Worm (Caenorhabditis elegans) whole organism, L1 larva: ENCODE data around the gene F29C4.4.

Experiments
- C04F5.9 ChIP-seq: sonication (generic microtip); optimal IDR thresholded peaks from 2 replicates; lab custom pipeline; 2016; ENCODE audit warnings: missing genetic modification characterization, missing compliant biosample characterization
- F16B12.6 ChIP-seq: fragments of 150-350 bp; optimal IDR thresholded peaks from 2 replicates; lab custom pipeline; 2014; ENCODE audit warnings: missing biosample characterization, missing genetic modification characterization
- aha-1 ChIP-seq: fragments of 150-350 bp; optimal IDR thresholded peaks from 2 replicates; lab custom pipeline; 2014; ENCODE audit warnings: missing biosample characterization, missing genetic modification characterization
- aly-2 ChIP-seq: fragments of 150-350 bp; optimal IDR thresholded peaks from 2 replicates; lab custom pipeline; 2014; ENCODE audit warnings: missing biosample characterization, missing genetic modification characterization
- ama-1 ChIP-seq: fragments of 150-350 bp; optimal IDR thresholded peaks from 2 replicates; lab custom pipeline; 2014
- blmp-1 ChIP-seq: fragments of 150-350 bp; optimal IDR thresholded peaks from 2 replicates; lab custom pipeline; 2014; ENCODE audit warnings: missing biosample characterization, missing genetic modification characterization
- ceh-63 ChIP-seq: fragments of 200-800 bp; sonication (Bioruptor generic); optimal IDR thresholded peaks from 2 replicates; lab custom pipeline; 2018; ENCODE audit warnings: mild to moderate bottlenecking, missing genetic modification characterization, missing compliant biosample characterization
- ceh-82 ChIP-seq, 3 experiments: fragments of 150-350 bp in 1 of 3; sonication (generic microtip) in 2 of 3; optimal IDR thresholded peaks; 2 replicates each; lab custom pipeline; 2014 to 2017; ENCODE audit warnings: missing biosample characterization in 3 of 3, missing genetic modification characterization in 3 of 3
- ceh-90 ChIP-seq: sonication (generic microtip); optimal IDR thresholded peaks from 2 replicates; lab custom pipeline; 2016; ENCODE audit warnings: missing genetic modification characterization, missing compliant biosample characterization
- ces-1 ChIP-seq: fragments of 150-350 bp; optimal IDR thresholded peaks from 2 replicates; lab custom pipeline; 2014; ENCODE audit warnings: missing biosample characterization, missing genetic modification reagents, missing genetic modification characterization
- dpl-1 ChIP-seq, 3 experiments: fragments of 150-350 bp in 2 of 3; sonication (generic microtip) in 1 of 3; optimal IDR thresholded peaks; 2 replicates each; lab custom pipeline; 2014 to 2017; ENCODE audit warnings: missing biosample characterization in 3 of 3, missing genetic modification characterization in 3 of 3, missing genetic modification reagents in 3 of 3
- dsc-1 ChIP-seq: sonication (generic microtip); optimal IDR thresholded peaks from 2 replicates; lab custom pipeline; 2016; ENCODE audit warnings: mild to moderate bottlenecking, missing genetic modification characterization, missing compliant biosample characterization
- efl-1 ChIP-seq, 4 experiments: fragments of 150-350 bp; optimal IDR thresholded peaks in 3 of 4; peaks in 1 of 4; 1 replicate in 1 of 4; 2 replicates in 3 of 4; lab custom pipeline; 2014; ENCODE audit warnings: missing biosample characterization in 2 of 4, missing genetic modification characterization in 2 of 4, missing genetic modification reagents in 2 of 4
- egl-13 ChIP-seq: sonication (generic microtip); optimal IDR thresholded peaks from 2 replicates; lab custom pipeline; 2016; ENCODE audit warnings: missing genotype, missing genetic modification reagents, missing genetic modification characterization, missing compliant biosample characterization
- egl-27 ChIP-seq, 2 experiments: fragments of 150-350 bp in 1 of 2; sonication (generic microtip); optimal IDR thresholded peaks; 3 replicates each; lab custom pipeline; 2017 to 2018; ENCODE audit warnings: missing biosample characterization in 2 of 2, missing genetic modification characterization in 2 of 2, missing genetic modification reagents in 2 of 2
- elt-2 ChIP-seq: sonication (generic microtip); optimal IDR thresholded peaks from 2 replicates; lab custom pipeline; 2016; ENCODE audit warnings: missing genetic modification characterization, mild to moderate bottlenecking, inconsistent platforms, missing compliant biosample characterization, missing genetic modification reagents
- elt-3 ChIP-seq, 6 experiments: fragments of 150-350 bp in 1 of 6; sonication (generic microtip); optimal IDR thresholded peaks; 2 replicates each; lab custom pipeline; 2017 to 2018; ENCODE audit warnings: missing biosample characterization in 6 of 6, missing genetic modification characterization in 6 of 6, inconsistent platforms in 1 of 6
- ets-5 ChIP-seq: fragments of 200-800 bp; sonication (Bioruptor generic); IDR thresholded peaks from 2 replicates; pipeline ENCODE4 v1.3.6; 2022; ENCODE audit warnings: missing genetic modification characterization, missing compliant biosample characterization
- fkh-4 ChIP-seq: sonication (generic microtip); optimal IDR thresholded peaks from 2 replicates; lab custom pipeline; 2016; ENCODE audit warnings: missing compliant biosample characterization, missing genetic modification characterization, borderline replicate concordance
- grh-1 ChIP-seq: fragments of 200-800 bp; sonication (Bioruptor generic); IDR thresholded peaks from 2 replicates; pipeline ENCODE4 v1.3.6; 2022; ENCODE audit warnings: missing genetic modification reagents, missing genetic modification characterization, missing compliant biosample characterization
- hlh-17 ChIP-seq: fragments of 200-800 bp; sonication (Bioruptor generic); optimal IDR thresholded peaks from 2 replicates; lab custom pipeline; 2018; ENCODE audit warnings: missing genetic modification characterization, mild to moderate bottlenecking, missing compliant biosample characterization, moderate library complexity, borderline replicate concordance
- hlh-4 ChIP-seq: sonication (generic microtip); optimal IDR thresholded peaks from 2 replicates; lab custom pipeline; 2016; ENCODE audit warnings: mild to moderate bottlenecking, missing genetic modification characterization, missing compliant biosample characterization
- irx-1 ChIP-seq: sonication (generic microtip); optimal IDR thresholded peaks from 2 replicates; lab custom pipeline; 2016; ENCODE audit warnings: missing genetic modification characterization, missing compliant biosample characterization
- isw-1 ChIP-seq: fragments of 200-800 bp; sonication (Bioruptor generic); IDR thresholded peaks from 2 replicates; pipeline ENCODE4 v1.3.6; 2022; ENCODE audit warnings: missing genetic modification characterization, missing compliant biosample characterization
- jun-1 ChIP-seq: fragments of 150-350 bp; optimal IDR thresholded peaks from 2 replicates; lab custom pipeline; 2014; ENCODE audit warnings: missing biosample characterization, missing genetic modification reagents, missing genetic modification characterization
- lin-14 ChIP-seq: fragments of 200-800 bp; sonication (Bioruptor generic); optimal IDR thresholded peaks from 2 replicates; lab custom pipeline; 2018; ENCODE audit warnings: mild to moderate bottlenecking, missing genetic modification characterization, moderate library complexity, missing compliant biosample characterization
- lin-15B ChIP-seq: fragments of 150-350 bp; sonication (generic microtip); optimal IDR thresholded peaks from 3 replicates; lab custom pipeline; 2014; ENCODE audit warnings: missing biosample characterization, missing genetic modification characterization
- lir-3 ChIP-seq: sonication (generic microtip); optimal IDR thresholded peaks from 2 replicates; lab custom pipeline; 2016; ENCODE audit warnings: mild to moderate bottlenecking, missing genetic modification characterization, moderate library complexity, missing compliant biosample characterization; ENCODE audit not compliant: poor library complexity
- mef-2 ChIP-seq: fragments of 150-350 bp; optimal IDR thresholded peaks from 2 replicates; lab custom pipeline; 2014; ENCODE audit warnings: missing biosample characterization, missing genetic modification characterization
- mep-1 ChIP-seq: fragments of 150-350 bp; optimal IDR thresholded peaks from 2 replicates; lab custom pipeline; 2014; ENCODE audit warnings: missing biosample characterization, missing genetic modification characterization
- nhr-12 ChIP-seq: sonication (generic microtip); optimal IDR thresholded peaks from 2 replicates; lab custom pipeline; 2017; ENCODE audit warnings: missing biosample characterization, missing genetic modification characterization
- nhr-19 ChIP-seq: fragments of 200-800 bp; sonication (Bioruptor generic); conservative IDR thresholded peaks from 2 replicates; pipeline ENCODE4 v1.3.6; 2022; ENCODE audit warnings: missing genetic modification characterization, missing compliant biosample characterization
- nhr-237 ChIP-seq: fragments of 150-350 bp; optimal IDR thresholded peaks from 2 replicates; lab custom pipeline; 2014; ENCODE audit warnings: missing biosample characterization, missing genetic modification characterization
- nhr-47 ChIP-seq: sonication (generic microtip); optimal IDR thresholded peaks from 2 replicates; lab custom pipeline; 2016; ENCODE audit warnings: mild to moderate bottlenecking, missing genetic modification characterization, moderate library complexity, missing compliant biosample characterization
- nhr-71 ChIP-seq: sonication (generic microtip); optimal IDR thresholded peaks from 2 replicates; lab custom pipeline; 2016; ENCODE audit warnings: mild to moderate bottlenecking, missing genetic modification characterization, moderate library complexity, missing compliant biosample characterization
- nhr-77 ChIP-seq: fragments of 150-350 bp; optimal IDR thresholded peaks from 2 replicates; lab custom pipeline; 2014; ENCODE audit warnings: missing biosample characterization, missing genetic modification characterization
- nhr-85 ChIP-seq: sonication (generic microtip); peaks from one replicate; lab custom pipeline; 2016; ENCODE audit warnings: missing genetic modification characterization, inconsistent platforms, missing compliant biosample characterization
- pag-3 ChIP-seq: sonication (generic microtip); optimal IDR thresholded peaks from 2 replicates; lab custom pipeline; 2017; ENCODE audit warnings: missing genetic modification characterization, mild to moderate bottlenecking, missing compliant biosample characterization, antibody characterized with exemption, borderline replicate concordance; ENCODE audit not compliant: insufficient read depth
- pax-3 ChIP-seq: fragments of 200-800 bp; sonication (Bioruptor generic); optimal IDR thresholded peaks from 2 replicates; lab custom pipeline; 2018; ENCODE audit warnings: mild to moderate bottlenecking, missing genetic modification characterization, moderate library complexity, missing compliant biosample characterization
- rnt-1 ChIP-seq: sonication (generic microtip); optimal IDR thresholded peaks from 2 replicates; lab custom pipeline; 2016; ENCODE audit warnings: mild to moderate bottlenecking, missing genetic modification characterization, moderate library complexity, missing compliant biosample characterization
- snpc-4 ChIP-seq: fragments of 150-350 bp; optimal IDR thresholded peaks from 2 replicates; lab custom pipeline; 2014; ENCODE audit warnings: missing biosample characterization, missing genetic modification characterization
- snu-23 ChIP-seq: sonication (generic microtip); optimal IDR thresholded peaks from 2 replicates; lab custom pipeline; 2016; ENCODE audit warnings: missing genetic modification characterization, missing compliant biosample characterization
- sox-4 ChIP-seq: sonication (generic microtip); optimal IDR thresholded peaks from 2 replicates; lab custom pipeline; 2016; ENCODE audit warnings: missing genetic modification characterization, missing compliant biosample characterization
- swsn-7 ChIP-seq: sonication (generic microtip); optimal IDR thresholded peaks from 2 replicates; lab custom pipeline; 2016; ENCODE audit warnings: missing genetic modification characterization, missing compliant biosample characterization
- tbx-2 ChIP-seq: sonication (generic microtip); optimal IDR thresholded peaks from 2 replicates; lab custom pipeline; 2016; ENCODE audit warnings: missing genetic modification characterization, missing compliant biosample characterization
- tlp-1 ChIP-seq: fragments of 150-350 bp; optimal IDR thresholded peaks from 2 replicates; lab custom pipeline; 2014; ENCODE audit warnings: missing biosample characterization, missing genetic modification characterization
- unc-130 ChIP-seq: fragments of 150-350 bp; optimal IDR thresholded peaks from 2 replicates; lab custom pipeline; 2017; ENCODE audit warnings: missing biosample characterization, missing genetic modification characterization, inconsistent platforms
- unc-30 ChIP-seq: sonication (generic microtip); optimal IDR thresholded peaks from 2 replicates; lab custom pipeline; 2017; ENCODE audit warnings: missing biosample characterization, missing genetic modification characterization
- unc-62 ChIP-seq: fragments of 150-350 bp; optimal IDR thresholded peaks from 2 replicates; lab custom pipeline; 2014; ENCODE audit warnings: missing biosample characterization, missing genetic modification reagents, missing genetic modification characterization
- unc-86 ChIP-seq: sonication (generic microtip); optimal IDR thresholded peaks from 2 replicates; lab custom pipeline; 2016; ENCODE audit warnings: missing genetic modification characterization, missing compliant biosample characterization

Gene F29C4.4

DNA sequence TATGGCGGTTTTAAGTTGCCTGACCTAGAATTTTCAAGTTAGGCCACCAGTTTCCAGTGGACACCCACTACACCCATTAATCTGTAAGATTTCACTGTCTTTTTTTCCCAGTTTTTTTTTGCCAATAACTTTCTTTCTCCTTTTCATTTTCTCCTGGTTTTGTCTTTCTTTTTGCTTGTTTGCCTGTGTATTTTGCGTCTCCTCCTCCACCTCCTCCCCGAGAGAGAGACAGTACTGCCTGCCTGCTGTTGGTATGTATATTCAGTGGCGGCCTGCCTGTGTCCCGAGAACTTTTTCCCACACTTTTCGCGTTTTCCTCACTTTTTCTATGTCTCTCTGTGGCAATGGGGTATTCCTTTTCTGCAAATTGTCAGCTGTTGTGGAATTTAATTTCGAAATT, 30.0 kb upstream of the F29C4.4 start:
- no peak for TF ChIP-seq pax-3 (tag; lab: Kevin White, UChicago)
- TF ChIP-seq F16B12.6: no peak
- TF ChIP-seq egl-27 (tag; optimal IDR thresholded peaks at IDR 0.05; lab: Kevin White, UChicago): no peak
- no peak for TF ChIP-seq ets-5 (GFP tag; lab: Robert Waterston, UW)
- no peak for TF ChIP-seq snpc-4
- no peak for TF ChIP-seq unc-130 (tag; lab: Kevin White, UChicago)
- TF ChIP-seq efl-1 (optimal IDR thresholded peaks at IDR 0.05; lab: Kevin White, UChicago): no peak
- TF ChIP-seq efl-1 (GFP tag; optimal IDR thresholded peaks at IDR 0.05 in 1 of 2; lab: Kevin White, UChicago): peak in 1 of 2 experiments; percentile 82
- no peak for TF ChIP-seq tlp-1 (tag; lab: Kevin White, UChicago)
- TF ChIP-seq grh-1: no peak
- no peak for TF ChIP-seq elt-3 (tag; optimal IDR thresholded peaks at IDR 0.05; lab: Kevin White, UChicago)
- no peak for TF ChIP-seq ama-1 (lab: Kevin White, UChicago)
- no peak for TF ChIP-seq snu-23
- no peak for TF ChIP-seq hlh-4 (tag; lab: Kevin White, UChicago)
- peak; percentile 46 for TF ChIP-seq blmp-1 (tag; lab: Kevin White, UChicago)
- TF ChIP-seq lin-15B (tag; lab: Kevin White, UChicago): no peak
- no peak for TF ChIP-seq hlh-17
- no peak for TF ChIP-seq dsc-1 (tag; lab: Kevin White, UChicago)
- TF ChIP-seq nhr-85 (tag; lab: Kevin White, UChicago): peak; percentile 58
- TF ChIP-seq mep-1 (tag; lab: Kevin White, UChicago): no peak
- no peak for TF ChIP-seq unc-62 (GFP tag; lab: Kevin White, UChicago)
- no peak for TF ChIP-seq ceh-82 (tag; optimal IDR thresholded peaks at IDR 0.05; lab: Kevin White, UChicago)
- no peak for TF ChIP-seq sox-4 (tag; lab: Kevin White, UChicago)
- TF ChIP-seq ceh-90 (tag; lab: Kevin White, UChicago): no peak
- TF ChIP-seq pag-3 (tag; lab: Kevin White, UChicago): no peak
- no peak for TF ChIP-seq lin-14 (GFP tag; lab: Kevin White, UChicago)

DNA sequence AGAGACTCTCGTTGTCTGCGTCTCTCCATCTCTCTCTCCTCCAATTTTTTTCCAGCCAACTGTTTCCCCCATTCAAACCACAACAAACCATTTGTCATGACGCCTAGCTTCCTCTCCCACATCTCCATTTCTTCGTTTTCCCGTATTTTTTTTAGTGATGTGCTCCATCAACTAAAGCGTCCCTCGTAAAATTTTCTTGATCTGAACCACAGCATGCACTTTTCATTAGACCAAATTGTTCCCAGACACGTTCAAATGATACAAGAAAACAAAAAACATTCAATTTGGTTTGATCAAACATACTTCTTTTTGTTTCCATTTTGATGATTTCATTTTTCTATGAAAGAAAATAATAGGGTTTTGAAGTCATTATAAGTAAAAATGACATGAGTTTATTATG, 29.2 kb upstream of the F29C4.4 start:
- TF ChIP-seq elt-2: no peak
- TF ChIP-seq pag-3 (tag; lab: Kevin White, UChicago): no peak
- TF ChIP-seq ces-1 (GFP tag; lab: Kevin White, UChicago): no peak
- TF ChIP-seq nhr-85 (tag; lab: Kevin White, UChicago): peak; percentile 42
- no peak for TF ChIP-seq C04F5.9 (tag; lab: Kevin White, UChicago)
- no peak for TF ChIP-seq nhr-71 (tag; lab: Kevin White, UChicago)
- no peak for TF ChIP-seq aly-2 (tag; lab: Kevin White, UChicago)
- no peak for TF ChIP-seq isw-1
- no peak for TF ChIP-seq ceh-63 (GFP tag; lab: Kevin White, UChicago)
- TF ChIP-seq nhr-47 (tag; lab: Kevin White, UChicago): no peak
- TF ChIP-seq lin-14 (GFP tag; lab: Kevin White, UChicago): no peak
- no peak for TF ChIP-seq dpl-1 (GFP tag; optimal IDR thresholded peaks at IDR 0.05; lab: Kevin White, UChicago)
- TF ChIP-seq mef-2 (tag; lab: Kevin White, UChicago): no peak
- TF ChIP-seq tlp-1 (tag; lab: Kevin White, UChicago): no peak
- no peak for TF ChIP-seq unc-30 (tag; lab: Kevin White, UChicago)
- no peak for TF ChIP-seq tbx-2 (tag; lab: Kevin White, UChicago)
- no peak for TF ChIP-seq aha-1 (tag; lab: Kevin White, UChicago)
- no peak for TF ChIP-seq ceh-82 (tag; optimal IDR thresholded peaks at IDR 0.05; lab: Kevin White, UChicago)
- no peak for TF ChIP-seq F16B12.6
- no peak for TF ChIP-seq jun-1 (tag; lab: Kevin White, UChicago)
- TF ChIP-seq lin-15B (tag; lab: Kevin White, UChicago): no peak
- no peak for TF ChIP-seq hlh-17
- no peak for TF ChIP-seq lir-3 (tag; lab: Kevin White, UChicago)
- TF ChIP-seq rnt-1: peak; percentile 35
- TF ChIP-seq dsc-1 (tag; lab: Kevin White, UChicago): peak; percentile 90
- no peak for TF ChIP-seq nhr-19 (GFP tag; lab: Robert Waterston, UW)
- no peak for TF ChIP-seq nhr-12 (tag; lab: Kevin White, UChicago)
- TF ChIP-seq sox-4 (tag; lab: Kevin White, UChicago): no peak
- TF ChIP-seq egl-13 (tag; lab: Kevin White, UChicago): no peak
- no peak for TF ChIP-seq nhr-77 (tag; lab: Kevin White, UChicago)
- no peak for TF ChIP-seq swsn-7 (tag; lab: Kevin White, UChicago)
- peak; percentile 69 for TF ChIP-seq fkh-4
- no peak for TF ChIP-seq pax-3 (tag; lab: Kevin White, UChicago)
- TF ChIP-seq nhr-237 (tag; lab: Kevin White, UChicago): no peak
- no peak for TF ChIP-seq unc-86 (tag; lab: Kevin White, UChicago)
- TF ChIP-seq irx-1 (tag; lab: Kevin White, UChicago): no peak
